Worm (Caenorhabditis elegans) whole organism, mixed stage, embryonic: ENCODE measurements around the gene cdr-6.

Source experiments
- M03D4.4 ChIP-seq: sonication (generic microtip); optimal IDR thresholded peaks from 2 replicates; lab custom pipeline; 2017; ENCODE audit warnings: mild to moderate bottlenecking, missing genetic modification characterization, missing compliant biosample characterization
- ceh-43 ChIP-seq: fragments of 200-800 bp; sonication (Bioruptor generic); optimal IDR thresholded peaks from 2 replicates; lab custom pipeline; 2018; ENCODE audit warnings: mild to moderate bottlenecking, missing genetic modification characterization, moderate library complexity, missing compliant biosample characterization
- elt-1 ChIP-seq: sonication (generic microtip); optimal IDR thresholded peaks from 2 replicates; lab custom pipeline; 2017; ENCODE audit warnings: missing genetic modification characterization, mild to moderate bottlenecking, missing compliant biosample characterization, antibody characterized with exemption, moderate library complexity, borderline replicate concordance; ENCODE audit not compliant: insufficient read depth
- elt-3 ChIP-seq: fragments of 150-350 bp; optimal IDR thresholded peaks from 2 replicates; lab custom pipeline; 2014; ENCODE audit warnings: missing biosample characterization, missing genetic modification characterization
- flh-1 ChIP-seq: fragments of 200-800 bp; sonication (Bioruptor generic); optimal IDR thresholded peaks from 2 replicates; lab custom pipeline; 2018; ENCODE audit warnings: mild to moderate bottlenecking, missing genetic modification characterization, moderate library complexity, missing compliant biosample characterization
- lsy-2 ChIP-seq: fragments of 150-350 bp; optimal IDR thresholded peaks from 2 replicates; lab custom pipeline; 2014; ENCODE audit warnings: missing biosample characterization, missing genetic modification characterization
- nhr-12 ChIP-seq: fragments of 150-350 bp; optimal IDR thresholded peaks from 2 replicates; lab custom pipeline; 2014; ENCODE audit warnings: missing biosample characterization, missing genetic modification characterization
- nhr-28 ChIP-seq: fragments of 150-350 bp; optimal IDR thresholded peaks from 2 replicates; lab custom pipeline; 2014; ENCODE audit warnings: missing biosample characterization, missing genetic modification characterization
- pha-4 ChIP-seq: fragments of 150-350 bp; optimal IDR thresholded peaks from 2 replicates; lab custom pipeline; 2018; ENCODE audit warnings: missing biosample characterization, missing genetic modification reagents, missing genetic modification characterization
- sptf-1 ChIP-seq: sonication (generic microtip); optimal IDR thresholded peaks from 2 replicates; lab custom pipeline; 2017; ENCODE audit warnings: mild to moderate bottlenecking, missing genetic modification characterization, moderate library complexity, missing compliant biosample characterization
- unc-62 ChIP-seq: fragments of 150-350 bp; optimal IDR thresholded peaks from 2 replicates; lab custom pipeline; 2014; ENCODE audit warnings: missing biosample characterization, missing genetic modification reagents, missing genetic modification characterization

DNA sequence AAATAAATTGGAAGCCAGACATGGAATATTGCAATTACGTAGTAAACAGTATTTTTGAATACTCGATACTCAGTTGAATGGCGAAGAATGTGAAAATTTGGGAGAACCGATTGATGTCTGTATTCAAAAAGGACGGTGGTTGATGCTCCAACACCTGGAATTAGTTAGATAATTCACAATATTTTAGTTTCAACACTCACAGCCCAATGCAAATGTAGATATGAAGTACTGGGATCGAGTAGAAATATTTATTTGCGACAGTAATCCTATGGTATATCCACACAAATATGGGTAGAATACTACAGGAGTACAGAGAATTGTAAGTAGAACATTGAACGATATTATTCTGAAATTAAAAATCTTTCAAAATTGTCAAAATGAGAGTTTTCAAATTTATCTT, 19.6 kb upstream of the cdr-6 start:
- TF ChIP-seq elt-1 (tag; lab: Kevin White, UChicago) (no peak), nhr-12 (tag; lab: Kevin White, UChicago) (no peak), elt-3 (tag; lab: Kevin White, UChicago) (no peak), ceh-43 (GFP tag; lab: Kevin White, UChicago) (no peak), lsy-2 (tag; lab: Kevin White, UChicago) (no peak), M03D4.4 (tag; lab: Kevin White, UChicago) (no peak), nhr-28 (no peak), flh-1 (GFP tag; lab: Kevin White, UChicago) (no peak), pha-4 (tag; lab: Kevin White, UChicago) (no peak), unc-62 (GFP tag; lab: Kevin White, UChicago) (no peak), sptf-1 (tag; lab: Kevin White, UChicago) (no peak)
